Worm (Caenorhabditis elegans): ENCODE measurements around the gene Y57G11C.48.

DNA sequence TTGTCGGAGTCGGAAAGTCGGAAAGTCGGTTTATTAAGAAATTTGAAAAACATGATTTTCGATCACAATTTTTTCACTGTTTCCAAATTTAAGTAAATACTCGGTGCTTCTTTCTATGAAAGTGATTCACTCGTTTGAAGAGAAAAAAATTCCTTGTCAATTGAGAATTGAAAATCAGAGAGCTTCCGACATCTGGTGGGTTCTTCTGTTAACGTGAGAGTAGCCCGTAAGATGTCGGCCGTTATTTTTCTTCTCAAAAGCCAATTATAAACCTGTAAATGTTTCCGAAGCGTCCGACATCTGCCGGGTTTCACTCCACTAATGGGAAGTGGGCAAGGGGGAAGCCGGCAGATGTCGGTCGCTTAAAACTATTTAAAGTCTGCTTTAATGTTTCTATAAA is 40.9 kb upstream of the Y57G11C.48 start:
- no peak for TF ChIP-seq sptf-1 (tag; optimal IDR thresholded peaks at IDR 0.05)
- TF ChIP-seq hlh-4 (tag; optimal IDR thresholded peaks at IDR 0.05) = no peak
- no peak for TF ChIP-seq xbp-1 (tag; optimal IDR thresholded peaks at IDR 0.05)
- TF ChIP-seq snpc-4 (tag; optimal IDR thresholded peaks at IDR 0.05) = no peak
- no peak for TF ChIP-seq lin-35 (GFP tag; optimal IDR thresholded peaks at IDR 0.05)
- TF ChIP-seq nhr-77 (tag; optimal IDR thresholded peaks at IDR 0.05) = no peak
- TF ChIP-seq ces-1 (GFP tag; optimal IDR thresholded peaks at IDR 0.05) = no peak
- no peak for TF ChIP-seq nhr-90 (tag; optimal IDR thresholded peaks at IDR 0.05; ENCODE audit: poor library complexity)
- no peak for TF ChIP-seq zag-1 (tag; optimal IDR thresholded peaks at IDR 0.05)
- TF ChIP-seq nhr-11 (tag; optimal IDR thresholded peaks at IDR 0.05) = no peak
- no peak for TF ChIP-seq fkh-4 (tag; optimal IDR thresholded peaks at IDR 0.05; ENCODE audit: borderline replicate concordance)
- TF ChIP-seq hpl-2 (GFP tag; optimal IDR thresholded peaks at IDR 0.05) = no peak
- TF ChIP-seq mep-1 (tag; optimal IDR thresholded peaks at IDR 0.05) = no peak
- no peak for TF ChIP-seq fos-1 (tag; optimal IDR thresholded peaks at IDR 0.05)

Data from whole organism, L1 larva.